Fruit fly (Drosophila melanogaster) Kc167 (cell line): ENCODE data around the gene Cht7.

ENCODE experiments used
- Sin3A ChIP-seq: fragments of >200 bp; optimal IDR thresholded peaks from 2 replicates; lab custom pipeline; 2018; ENCODE audit warnings: missing external identifiers
- ttk ChIP-seq: sonication (Bioruptor generic); optimal IDR thresholded peaks from 2 replicates; lab custom pipeline; 2017; ENCODE audit warnings: missing external identifiers

DNA sequence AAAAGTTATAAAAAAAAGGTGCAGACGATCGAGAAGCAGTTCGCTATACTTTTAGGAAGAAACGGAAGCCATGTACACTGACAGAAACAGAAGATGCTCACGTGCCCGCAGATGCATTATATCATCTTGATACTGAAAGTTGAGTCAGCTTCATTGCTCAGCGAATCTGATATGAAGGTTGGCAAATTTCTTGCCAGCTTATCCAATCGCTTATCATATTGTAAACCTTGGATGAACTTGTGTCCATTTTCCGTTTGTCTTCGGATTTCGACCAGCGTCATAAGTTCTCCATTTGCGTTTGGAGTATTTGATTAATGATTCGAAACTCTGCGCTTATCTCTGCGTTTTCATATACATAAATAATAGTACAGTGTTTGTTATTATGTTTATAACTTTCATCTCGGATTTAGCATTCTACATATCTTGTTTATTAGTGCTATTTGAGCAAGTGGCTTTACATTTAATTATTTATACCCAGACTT lies 18.9 kb upstream of the Cht7 start:
- TF ChIP-seq Sin3A (lab: Kevin White, UChicago): no peak
- no peak for TF ChIP-seq ttk
